Fruit fly (Drosophila melanogaster): ENCODE results near the gene Remo.
A peak's percentile ranks its signal among the peaks of the same experiment; 100 is the strongest.

The Remo gene

dm6 chrX:13337454-13337853 lies 49.6 kb downstream of the Remo start, which contains the start of gene RpS15Aa (continued):
- TF ChIP-seq kni (GFP tag; optimal IDR thresholded peaks at IDR 0.05) (peak; percentile 79), Ets65A (GFP tag) (peak; percentile 99), Sin3A (optimal IDR thresholded peaks at IDR 0.05) (peak; percentile 21), Usf (GFP tag; optimal IDR thresholded peaks at IDR 0.05) (peak; percentile 74), Aef1 (GFP tag; IDR thresholded peaks at IDR 0.05) (peak; percentile 67), CG2199 (GFP tag; IDR thresholded peaks at IDR 0.05) (peak; percentile 89), CG8290 (GFP tag; optimal IDR thresholded peaks at IDR 0.05) (peak; percentile 46), CG8290 (tag; optimal IDR thresholded peaks at IDR 0.05) (peak in 1 of 2 experiments; percentile 90), zen2 (GFP tag; IDR thresholded peaks at IDR 0.05; ENCODE audit: partially characterized antibody) (no peak), nerfin-1 (tag; optimal IDR thresholded peaks at IDR 0.05) (peak; percentile 35), CG14667 (GFP tag; IDR thresholded peaks at IDR 0.05) (peak; percentile 70), CG2116 (GFP tag; optimal IDR thresholded peaks at IDR 0.05) (peak; percentile 62), CG8089 (GFP tag; optimal IDR thresholded peaks at IDR 0.05) (peak; percentile 91), CG4424 (GFP tag; optimal IDR thresholded peaks at IDR 0.05) (peak; percentile 73), vfl (GFP tag; optimal IDR thresholded peaks at IDR 0.05) (no peak), CG10431 (GFP tag; optimal IDR thresholded peaks at IDR 0.05) (peak; percentile 81), NFAT (GFP tag; IDR thresholded peaks at IDR 0.05) (peak; percentile 92), mam (GFP tag; optimal IDR thresholded peaks at IDR 0.05) (peak; percentile 73), CG1233 (GFP tag; optimal IDR thresholded peaks at IDR 0.05) (peak; percentile 79), CG31388 (GFP tag; optimal IDR thresholded peaks at IDR 0.05) (no peak), Oli (tag; optimal IDR thresholded peaks at IDR 0.05) (peak; percentile 14), Blimp-1 (GFP tag; optimal IDR thresholded peaks at IDR 0.05) (peak; percentile 22), slbo (GFP tag; IDR thresholded peaks at IDR 0.05) (peak; percentile 83), CrebB (tag; optimal IDR thresholded peaks at IDR 0.05) (peak; percentile 73), dysf (GFP tag; IDR thresholded peaks at IDR 0.05) (peak; percentile 77), CG1832 (GFP tag; optimal IDR thresholded peaks at IDR 0.05) (no peak), CG16863 (GFP tag; optimal IDR thresholded peaks at IDR 0.05) (peak; percentile 66), slou (GFP tag; optimal IDR thresholded peaks at IDR 0.05) (peak; percentile 59), CG10321 (GFP tag; IDR thresholded peaks at IDR 0.05) (peak; percentile 62; the same call in 1 of the 2 replicates), CG13296 (GFP tag; optimal IDR thresholded peaks at IDR 0.05) (peak; percentile 79), D (optimal IDR thresholded peaks at IDR 0.05) (no peak), D (GFP tag; optimal IDR thresholded peaks at IDR 0.05) (peak; percentile 48), CG16813 (GFP tag; IDR thresholded peaks at IDR 0.05; ENCODE audit: partially characterized antibody) (peak; percentile 65; the same call in 2 of the 3 replicates), sisA (GFP tag; IDR thresholded peaks at IDR 0.05) (peak; percentile 59), CG18619 (GFP tag; optimal IDR thresholded peaks at IDR 0.05) (peak; percentile 85), br (optimal IDR thresholded peaks at IDR 0.05) (no peak), da (GFP tag; optimal IDR thresholded peaks at IDR 0.05) (peak; percentile 36), Awh (GFP tag; IDR thresholded peaks at IDR 0.05) (peak; percentile 62), CG10209 (GFP tag; optimal IDR thresholded peaks at IDR 0.05) (peak; percentile 75), gfzf (GFP tag; optimal IDR thresholded peaks at IDR 0.05) (peak; percentile 81), kay (GFP tag; optimal IDR thresholded peaks at IDR 0.05) (no peak), Fer3 (tag; optimal IDR thresholded peaks at IDR 0.05) (peak; percentile 69), Pdp1 (GFP tag; optimal IDR thresholded peaks at IDR 0.05) (peak; percentile 53 to 69), CG15696 (tag; optimal IDR thresholded peaks at IDR 0.05) (no peak), H2.0 (GFP tag; IDR thresholded peaks at IDR 0.05) (peak; percentile 78), CG14441 (GFP tag; IDR thresholded peaks at IDR 0.05) (peak; percentile 68), Atf3 (GFP tag; optimal IDR thresholded peaks at IDR 0.05) (peak; percentile 61), run (tag; optimal IDR thresholded peaks at IDR 0.05) (peak; percentile 38), CG8281 (tag; optimal IDR thresholded peaks at IDR 0.05) (peak; percentile 15), CG17328 (GFP tag; IDR thresholded peaks at IDR 0.05) (peak; percentile 87), luna (GFP tag; optimal IDR thresholded peaks at IDR 0.05) (peak; percentile 76), CG18599 (GFP tag; optimal IDR thresholded peaks at IDR 0.05) (peak; percentile 65)
